Worm (Caenorhabditis elegans) whole organism, L4/young adult: ENCODE data around the gene puf-11.

ENCODE experiments used
- W03F9.2 ChIP-seq: fragments of 150-350 bp; optimal IDR thresholded peaks from 2 replicates; lab custom pipeline; 2014; ENCODE audit warnings: missing biosample characterization, missing genetic modification characterization
- dao-5 ChIP-seq: sonication (generic microtip); optimal IDR thresholded peaks from 2 replicates; lab custom pipeline; 2016; ENCODE audit warnings: missing genotype, missing genetic modification characterization, moderate library complexity, missing compliant biosample characterization
- him-1 ChIP-seq: sonication (generic microtip); optimal IDR thresholded peaks from 2 replicates; lab custom pipeline; 2016; ENCODE audit warnings: missing genotype, missing genetic modification reagents, missing genetic modification characterization, missing compliant biosample characterization

Gene puf-11

DNA sequence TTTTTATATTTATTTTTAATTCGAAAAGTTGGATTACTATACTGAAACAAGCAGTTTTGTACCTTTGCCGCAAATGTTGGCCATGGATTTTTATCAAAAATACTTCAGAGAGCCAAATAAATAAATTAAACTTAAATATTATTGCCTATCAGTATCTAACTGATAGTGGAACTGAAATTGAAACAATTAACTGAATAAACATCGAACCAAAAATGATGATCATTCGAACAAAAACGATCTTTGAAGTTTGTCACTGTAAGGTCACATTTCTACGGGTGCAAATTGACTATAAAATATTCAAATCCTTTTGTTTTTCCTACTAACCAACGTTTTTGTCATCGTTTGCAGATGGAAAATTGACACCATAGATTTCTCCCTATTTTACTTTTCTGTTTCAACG, 21.6 kb downstream of the puf-11 start:
- no peak for TF ChIP-seq dao-5 (tag; lab: Kevin White, UChicago)
- TF ChIP-seq W03F9.2, result no peak
- no peak for TF ChIP-seq him-1 (tag; lab: Kevin White, UChicago)

ce11 chrIV:6457472-6457871, 36.1 kb downstream of the puf-11 start, which contains the start of gene lgc-10:
lgc-10 (minus strand) TSS chrIV:6457572.
- no peak for TF ChIP-seq dao-5 (tag; lab: Kevin White, UChicago)
- TF ChIP-seq W03F9.2, result no peak

ce11 chrIV:6460596-6460995, 39.2 kb downstream of the puf-11 start:
- TF ChIP-seq him-1 (tag; lab: Kevin White, UChicago) (no peak), W03F9.2 (no peak), dao-5 (tag; lab: Kevin White, UChicago) (no peak)

DNA sequence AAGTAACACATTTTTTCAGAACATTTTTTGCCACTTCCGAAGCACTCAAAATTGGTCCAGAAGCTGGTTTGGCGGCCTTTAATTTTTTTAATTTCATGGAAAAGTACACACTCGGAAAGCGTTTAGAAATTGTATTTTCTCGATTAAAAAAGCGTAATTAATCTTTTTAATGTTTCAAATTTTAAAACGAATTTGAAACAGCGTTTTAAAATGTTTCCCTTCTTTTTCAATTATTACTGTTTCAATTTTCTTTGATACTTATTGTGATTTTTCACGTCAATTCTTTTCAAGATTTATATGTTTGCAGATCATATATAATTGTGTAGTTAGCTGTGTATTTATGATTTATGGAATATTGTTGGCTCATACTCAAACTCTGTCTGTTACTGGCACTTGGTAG, 42.6 kb downstream of the puf-11 start, which contains the start of gene acr-25:
acr-25 (plus strand) TSS at position 301 of the 400 bp plus-strand sequence.
- TF ChIP-seq W03F9.2, result no peak
- no peak for TF ChIP-seq dao-5 (tag; lab: Kevin White, UChicago)
- TF ChIP-seq him-1 (tag; lab: Kevin White, UChicago), result no peak

DNA sequence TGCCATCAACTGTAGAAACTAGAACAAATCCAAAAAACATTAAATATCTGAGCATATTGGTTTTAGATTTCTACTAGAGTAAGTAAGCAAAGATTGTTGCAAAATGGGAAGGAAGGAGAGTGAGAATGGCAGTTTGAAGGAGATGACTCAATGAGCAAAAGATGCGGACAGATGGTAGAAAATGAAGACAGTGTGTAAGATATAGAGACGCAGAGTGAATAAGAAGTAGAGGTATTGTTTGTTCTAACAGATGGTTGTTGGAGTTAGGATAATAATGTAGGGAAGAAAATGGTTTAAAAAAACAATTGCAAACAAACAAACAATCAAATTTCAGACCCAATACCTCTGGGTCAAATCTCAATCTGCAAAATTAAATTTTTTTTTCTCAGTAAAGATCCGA, 49.8 kb downstream of the puf-11 start, which contains the start of gene tmed-13:
tmed-13 (minus strand) TSS at position 169 of the 400 bp plus-strand sequence.
- TF ChIP-seq dao-5 (tag; lab: Kevin White, UChicago) (no peak), W03F9.2 (no peak), him-1 (tag; lab: Kevin White, UChicago) (no peak)
